Worm (Caenorhabditis elegans) whole organism, L2 larva: ENCODE data around the gene grp-1.
A peak's percentile ranks its signal among the peaks of the same experiment; 100 is the strongest.

ENCODE experiments used
- C34F6.9 ChIP-seq: fragments of 150-350 bp; optimal IDR thresholded peaks from 2 replicates; lab custom pipeline; 2014; ENCODE audit warnings: missing biosample characterization, missing genetic modification characterization
- F13H6.1 ChIP-seq: sonication (generic microtip); optimal IDR thresholded peaks from 2 replicates; lab custom pipeline; 2016; ENCODE audit warnings: missing genetic modification characterization, missing compliant biosample characterization
- R02D3.7 ChIP-seq: fragments of 150-350 bp; optimal IDR thresholded peaks from 2 replicates; lab custom pipeline; 2014; ENCODE audit warnings: missing biosample characterization, missing genetic modification characterization
- Y55F3AM.14 ChIP-seq: fragments of 200-800 bp; sonication (Bioruptor generic); optimal IDR thresholded peaks from 2 replicates; lab custom pipeline; 2018; ENCODE audit warnings: mild to moderate bottlenecking, missing genetic modification characterization, missing compliant biosample characterization
- ZK546.5 ChIP-seq: sonication (generic microtip); optimal IDR thresholded peaks from 2 replicates; lab custom pipeline; 2017; ENCODE audit warnings: missing biosample characterization, missing genetic modification characterization
- alr-1 ChIP-seq: fragments of 150-350 bp; optimal IDR thresholded peaks from 2 replicates; lab custom pipeline; 2014; ENCODE audit warnings: missing biosample characterization, missing genetic modification characterization
- aly-2 ChIP-seq: fragments of 150-350 bp; optimal IDR thresholded peaks from 2 replicates; lab custom pipeline; 2014; ENCODE audit warnings: missing biosample characterization, missing genetic modification characterization
- ama-1 ChIP-seq: fragments of 150-350 bp; optimal IDR thresholded peaks from 2 replicates; lab custom pipeline; 2018; ENCODE audit warnings: inconsistent platforms
- blmp-1 ChIP-seq: sonication (generic microtip); optimal IDR thresholded peaks from 2 replicates; lab custom pipeline; 2017; ENCODE audit warnings: missing genetic modification characterization, mild to moderate bottlenecking, missing compliant biosample characterization, antibody characterized with exemption, moderate library complexity; ENCODE audit not compliant: insufficient read depth
- ceh-16 ChIP-seq: fragments of 150-350 bp; optimal IDR thresholded peaks from 2 replicates; lab custom pipeline; 2014; ENCODE audit warnings: missing biosample characterization, missing genetic modification characterization
- ceh-82 ChIP-seq: fragments of 150-350 bp; optimal IDR thresholded peaks from 2 replicates; lab custom pipeline; 2014; ENCODE audit warnings: missing biosample characterization, missing genetic modification characterization
- crh-2 ChIP-seq: sonication (generic microtip); optimal IDR thresholded peaks from 2 replicates; lab custom pipeline; 2017; ENCODE audit warnings: missing biosample characterization, missing genetic modification characterization
- dmd-4 ChIP-seq: sonication (generic microtip); optimal IDR thresholded peaks from 2 replicates; lab custom pipeline; 2017; ENCODE audit warnings: missing biosample characterization, missing genetic modification characterization
- egl-27 ChIP-seq: sonication (generic microtip); optimal IDR thresholded peaks from 3 replicates; lab custom pipeline; 2017; ENCODE audit warnings: missing biosample characterization, missing genetic modification reagents, missing genetic modification characterization
- elt-1 ChIP-seq: fragments of 150-350 bp; optimal IDR thresholded peaks from 2 replicates; lab custom pipeline; 2014; ENCODE audit warnings: missing biosample characterization, missing genetic modification characterization
- elt-3 ChIP-seq: sonication (generic microtip); optimal IDR thresholded peaks from 2 replicates; lab custom pipeline; 2017; ENCODE audit warnings: missing biosample characterization, missing genetic modification characterization
- fos-1 ChIP-seq: fragments of 150-350 bp; optimal IDR thresholded peaks from 2 replicates; lab custom pipeline; 2014; ENCODE audit warnings: missing biosample characterization, missing genetic modification characterization
- gmeb-1 ChIP-seq: fragments of 150-350 bp; optimal IDR thresholded peaks from 2 replicates; lab custom pipeline; 2014; ENCODE audit warnings: missing biosample characterization, missing genetic modification characterization
- lin-11 ChIP-seq: fragments of 150-350 bp; sonication (generic microtip); optimal IDR thresholded peaks from 2 replicates; lab custom pipeline; 2014; ENCODE audit warnings: missing biosample characterization, missing genetic modification characterization, inconsistent platforms, mixed read lengths
- lin-13 ChIP-seq: fragments of 150-350 bp; optimal IDR thresholded peaks from 2 replicates; lab custom pipeline; 2014; ENCODE audit warnings: missing biosample characterization, missing genetic modification reagents, missing genetic modification characterization
- lin-39 ChIP-seq: fragments of 150-350 bp; optimal IDR thresholded peaks from 2 replicates; lab custom pipeline; 2014; ENCODE audit warnings: missing biosample characterization, missing genetic modification reagents, missing genetic modification characterization
- lsy-2 ChIP-seq, 2 experiments: fragments of 150-350 bp in 1 of 2; sonication (generic microtip) in 1 of 2; optimal IDR thresholded peaks; 2 replicates each; lab custom pipeline; 2014 to 2017; ENCODE audit warnings: missing biosample characterization in 2 of 2, missing genetic modification characterization in 2 of 2
- mab-5 ChIP-seq: fragments of 150-350 bp; optimal IDR thresholded peaks from 2 replicates; lab custom pipeline; 2014; ENCODE audit warnings: missing biosample characterization, missing genetic modification characterization
- mbf-1 ChIP-seq: sonication (generic microtip); optimal IDR thresholded peaks from 2 replicates; lab custom pipeline; 2017; ENCODE audit warnings: missing biosample characterization, missing genetic modification characterization
- mdl-1 ChIP-seq, 2 experiments: fragments of 150-350 bp in 1 of 2; sonication (generic microtip) in 1 of 2; optimal IDR thresholded peaks; 2 replicates each; lab custom pipeline; 2017; ENCODE audit warnings: missing biosample characterization in 2 of 2, missing genetic modification characterization in 2 of 2
- nhr-10 ChIP-seq: sonication (generic microtip); optimal IDR thresholded peaks from 2 replicates; lab custom pipeline; 2017; ENCODE audit warnings: missing biosample characterization, missing genetic modification characterization
- nhr-11 ChIP-seq: fragments of 150-350 bp; optimal IDR thresholded peaks from 2 replicates; lab custom pipeline; 2014; ENCODE audit warnings: missing biosample characterization, missing genetic modification characterization
- nhr-12 ChIP-seq: fragments of 150-350 bp; optimal IDR thresholded peaks from 2 replicates; lab custom pipeline; 2014; ENCODE audit warnings: missing biosample characterization, missing genetic modification characterization
- nhr-129 ChIP-seq: fragments of 150-350 bp; optimal IDR thresholded peaks from 2 replicates; lab custom pipeline; 2014; ENCODE audit warnings: missing biosample characterization, missing genetic modification characterization
- nhr-21 ChIP-seq: fragments of 150-350 bp; optimal IDR thresholded peaks from 2 replicates; lab custom pipeline; 2014; ENCODE audit warnings: missing biosample characterization, missing genetic modification characterization
- nhr-23 ChIP-seq: fragments of 150-350 bp; optimal IDR thresholded peaks from 2 replicates; lab custom pipeline; 2014; ENCODE audit warnings: missing biosample characterization, missing genetic modification reagents, missing genetic modification characterization
- nhr-237 ChIP-seq: fragments of 150-350 bp; optimal IDR thresholded peaks from 2 replicates; lab custom pipeline; 2014; ENCODE audit warnings: missing biosample characterization, missing genetic modification characterization
- nhr-25 ChIP-seq: fragments of 150-350 bp; sonication (generic microtip); optimal IDR thresholded peaks from 3 replicates; lab custom pipeline; 2014; ENCODE audit warnings: missing biosample characterization, missing genetic modification characterization
- nhr-6 ChIP-seq: fragments of 150-350 bp; optimal IDR thresholded peaks from 2 replicates; lab custom pipeline; 2014; ENCODE audit warnings: missing biosample characterization, missing genetic modification characterization
- nhr-77 ChIP-seq: fragments of 150-350 bp; optimal IDR thresholded peaks from 2 replicates; lab custom pipeline; 2014; ENCODE audit warnings: missing biosample characterization, missing genetic modification characterization
- peb-1 ChIP-seq: fragments of 150-350 bp; optimal IDR thresholded peaks from 2 replicates; lab custom pipeline; 2014; ENCODE audit warnings: missing biosample characterization, missing genetic modification characterization
- sem-4 ChIP-seq: fragments of 150-350 bp; optimal IDR thresholded peaks from 2 replicates; lab custom pipeline; 2014; ENCODE audit warnings: missing biosample characterization, missing genetic modification reagents, missing genetic modification characterization
- skn-1 ChIP-seq: sonication (generic microtip); optimal IDR thresholded peaks from 2 replicates; lab custom pipeline; 2017; ENCODE audit warnings: missing biosample characterization, missing genetic modification characterization
- sma-3 ChIP-seq: sonication (generic microtip); optimal IDR thresholded peaks from 2 replicates; lab custom pipeline; 2016; ENCODE audit warnings: missing genetic modification reagents, missing genetic modification characterization, missing compliant biosample characterization
- sma-9 ChIP-seq, 2 experiments: fragments of 150-350 bp in 1 of 2; sonication (generic microtip) in 1 of 2; optimal IDR thresholded peaks; 2 replicates each; lab custom pipeline; 2014 to 2016; ENCODE audit warnings: missing genetic modification characterization in 2 of 2, mild to moderate bottlenecking in 1 of 2, missing biosample characterization in 1 of 2, missing compliant biosample characterization in 1 of 2, missing genetic modification reagents in 1 of 2, moderate library complexity in 1 of 2
- snpc-4 ChIP-seq: fragments of 150-350 bp; optimal IDR thresholded peaks from 2 replicates; lab custom pipeline; 2014; ENCODE audit warnings: missing biosample characterization, missing genetic modification characterization
- unc-39 ChIP-seq: fragments of 150-350 bp; optimal IDR thresholded peaks from 2 replicates; lab custom pipeline; 2014; ENCODE audit warnings: missing biosample characterization, missing genetic modification characterization
- unc-55 ChIP-seq: fragments of 150-350 bp; sonication (generic microtip); optimal IDR thresholded peaks from 3 replicates; lab custom pipeline; 2014; ENCODE audit warnings: missing biosample characterization, missing genetic modification reagents, missing genetic modification characterization
- unc-62 ChIP-seq: fragments of 150-350 bp; optimal IDR thresholded peaks from 2 replicates; lab custom pipeline; 2014; ENCODE audit warnings: missing biosample characterization, missing genetic modification reagents, missing genetic modification characterization
- zag-1 ChIP-seq: fragments of 150-350 bp; optimal IDR thresholded peaks from 2 replicates; lab custom pipeline; 2014; ENCODE audit warnings: missing biosample characterization, missing genetic modification characterization
- ztf-1 ChIP-seq: fragments of 200-800 bp; sonication (Bioruptor generic); conservative IDR thresholded peaks from 2 replicates; pipeline ENCODE4 v1.3.6; 2022; ENCODE audit warnings: missing genetic modification characterization, missing compliant biosample characterization
- ztf-11 ChIP-seq: sonication (generic microtip); optimal IDR thresholded peaks from 2 replicates; lab custom pipeline; 2017; ENCODE audit warnings: missing biosample characterization, missing genetic modification characterization
- ztf-4 ChIP-seq: fragments of 150-350 bp; optimal IDR thresholded peaks from 2 replicates; lab custom pipeline; 2014; ENCODE audit warnings: missing biosample characterization, missing genetic modification characterization

The grp-1 gene

DNA sequence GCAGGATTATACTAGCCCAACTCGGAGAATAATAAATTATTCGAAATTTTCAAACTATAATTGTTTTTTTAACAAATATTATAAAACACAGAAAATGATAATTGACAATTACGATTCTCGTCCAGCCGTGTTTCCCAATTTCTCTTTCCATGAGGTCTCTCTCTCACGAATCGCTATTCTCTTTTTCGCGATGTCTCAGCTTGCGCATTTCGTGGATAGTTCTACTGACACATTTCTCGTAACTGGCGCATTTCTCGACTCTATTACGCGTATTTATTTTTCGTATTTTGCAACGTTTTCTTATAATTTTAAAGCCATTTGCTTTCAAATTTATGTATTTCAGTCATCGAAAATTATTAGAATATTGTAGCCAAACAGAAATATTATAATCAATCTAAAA is 41.7 kb upstream of the grp-1 start:
- TF ChIP-seq nhr-6 (tag; lab: Kevin White, UChicago) (peak; percentile 98), R02D3.7 (peak; percentile 62), ztf-1 (GFP tag; lab: Robert Waterston, UW) (no peak), C34F6.9 (tag; lab: Kevin White, UChicago) (peak; percentile 99), unc-55 (GFP tag; lab: Kevin White, UChicago) (peak; percentile 100), unc-39 (peak; percentile 68), sem-4 (tag; lab: Kevin White, UChicago) (peak; percentile 96), lin-13 (GFP tag; lab: Kevin White, UChicago) (peak; percentile 98), blmp-1 (tag; lab: Kevin White, UChicago) (peak; percentile 65), ceh-16 (tag; lab: Kevin White, UChicago) (no peak), skn-1 (tag; lab: Kevin White, UChicago) (peak; percentile 84), nhr-237 (peak; percentile 71), ama-1 (lab: Kevin White, UChicago) (peak; percentile 65), nhr-25 (tag; lab: Kevin White, UChicago) (peak; percentile 99), nhr-12 (tag; lab: Kevin White, UChicago) (peak; percentile 28), F13H6.1 (tag; lab: Kevin White, UChicago) (peak; percentile 98), sma-9 (GFP tag; optimal IDR thresholded peaks at IDR 0.05; lab: Kevin White, UChicago) (peak; percentile 95), sma-9 (tag; optimal IDR thresholded peaks at IDR 0.05; lab: Kevin White, UChicago) (no peak), elt-1 (tag; lab: Kevin White, UChicago) (no peak), mdl-1 (tag; optimal IDR thresholded peaks at IDR 0.05; lab: Kevin White, UChicago) (peak in 1 of 2 experiments; percentile 90), nhr-77 (tag; lab: Kevin White, UChicago) (peak; percentile 89), snpc-4 (peak; percentile 85), elt-3 (tag; lab: Kevin White, UChicago) (no peak), unc-62 (GFP tag; lab: Kevin White, UChicago) (no peak), lin-39 (tag; lab: Kevin White, UChicago) (peak; percentile 98), nhr-10 (peak; percentile 81), crh-2 (tag; lab: Kevin White, UChicago) (peak; percentile 99), mbf-1 (tag; lab: Kevin White, UChicago) (no peak), nhr-11 (tag; lab: Kevin White, UChicago) (peak; percentile 86), fos-1 (tag; lab: Kevin White, UChicago) (peak; percentile 99), ZK546.5 (peak; percentile 81), ztf-4 (tag; lab: Kevin White, UChicago) (peak; percentile 97), lin-11 (peak; percentile 95), lsy-2 (tag; optimal IDR thresholded peaks at IDR 0.05; lab: Kevin White, UChicago) (peak; percentile 92 to 98), zag-1 (peak; percentile 99), nhr-129 (tag; lab: Kevin White, UChicago) (peak; percentile 100), nhr-23 (tag; lab: Kevin White, UChicago) (no peak), gmeb-1 (tag; lab: Kevin White, UChicago) (peak; percentile 92), dmd-4 (no peak), ceh-82 (peak; percentile 96), mab-5 (tag; lab: Kevin White, UChicago) (peak; percentile 93), Y55F3AM.14 (GFP tag; lab: Kevin White, UChicago) (peak; percentile 95), nhr-21 (peak; percentile 93), alr-1 (no peak), ztf-11 (tag; lab: Kevin White, UChicago) (peak; percentile 66), peb-1 (tag; lab: Kevin White, UChicago) (no peak), egl-27 (tag; lab: Kevin White, UChicago) (peak; percentile 93), aly-2 (tag; lab: Kevin White, UChicago) (no peak), sma-3 (peak; percentile 99)
